Fruit fly (Drosophila melanogaster) S2 (cell line): ENCODE results near the gene Polr1H.

Experiments used
- CG8478 ChIP-seq: fragments of >200 bp; optimal IDR thresholded peaks from 2 replicates; lab custom pipeline; 2018
- CTCF ChIP-seq, 2 experiments: fragments of >200 bp; optimal IDR thresholded peaks; 2 replicates each; lab custom pipeline; 2018

DNA sequence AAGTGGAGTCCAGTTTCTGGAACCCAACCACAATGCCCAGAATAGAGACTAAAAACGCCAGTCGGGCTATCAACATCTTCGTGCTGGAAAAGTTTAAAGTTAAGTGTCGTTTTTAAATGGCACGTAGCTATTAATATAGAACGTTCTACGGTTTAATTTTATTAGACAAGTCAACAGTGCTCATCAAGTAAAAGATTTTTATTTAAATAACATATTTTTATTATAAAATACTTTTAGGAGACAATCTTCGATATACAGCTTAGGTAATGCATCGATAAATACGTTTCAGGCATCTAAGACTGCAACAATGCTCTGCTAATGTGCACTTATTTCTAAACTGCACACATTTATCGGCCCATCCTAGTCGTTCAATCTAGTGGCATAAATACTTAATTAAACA, 40.9 kb downstream of the Polr1H start, which contains the start of gene CG42869:
- no peak for TF ChIP-seq CG8478 (lab: Kevin White, UChicago)
- TF ChIP-seq CTCF (optimal IDR thresholded peaks at IDR 0.05; lab: Kevin White, UChicago): no peak
